Worm (Caenorhabditis elegans) whole organism, early embryonic: ENCODE measurements around the gene C04A2.15.

Source experiments
- B0310.2 ChIP-seq: sonication (generic microtip); optimal IDR thresholded peaks from 2 replicates; lab custom pipeline; 2016; ENCODE audit warnings: mild to moderate bottlenecking, missing genetic modification characterization, missing compliant biosample characterization
- F13C5.2 ChIP-seq: sonication (generic microtip); optimal IDR thresholded peaks from 2 replicates; lab custom pipeline; 2017; ENCODE audit warnings: mild to moderate bottlenecking, missing genetic modification characterization, inconsistent platforms, missing compliant biosample characterization
- aly-1 ChIP-seq: sonication (generic microtip); optimal IDR thresholded peaks from 2 replicates; lab custom pipeline; 2016; ENCODE audit warnings: missing genetic modification characterization, missing compliant biosample characterization
- ama-1 ChIP-seq: fragments of 150-350 bp; optimal IDR thresholded peaks from 2 replicates; lab custom pipeline; 2014
- ceh-13 ChIP-seq: fragments of 200-800 bp; sonication (Bioruptor generic); optimal IDR thresholded peaks from 2 replicates; lab custom pipeline; 2018; ENCODE audit warnings: mild to moderate bottlenecking, missing genetic modification characterization, missing compliant biosample characterization
- ceh-36 ChIP-seq: sonication (generic microtip); optimal IDR thresholded peaks from 2 replicates; lab custom pipeline; 2016; ENCODE audit warnings: missing genetic modification characterization, inconsistent platforms, missing compliant biosample characterization
- ets-7 ChIP-seq: sonication (generic microtip); optimal IDR thresholded peaks from 2 replicates; lab custom pipeline; 2016; ENCODE audit warnings: missing genotype, missing genetic modification characterization, missing compliant biosample characterization
- flt-1 ChIP-seq: fragments of 200-800 bp; sonication (Bioruptor generic); IDR thresholded peaks from 2 replicates; pipeline ENCODE4 v1.3.6; 2022; ENCODE audit warnings: missing genetic modification characterization, missing compliant biosample characterization
- hmbx-1 ChIP-seq: sonication (generic microtip); optimal IDR thresholded peaks from 2 replicates; lab custom pipeline; 2016; ENCODE audit warnings: mild to moderate bottlenecking, missing genetic modification characterization, missing compliant biosample characterization
- hmg-4 ChIP-seq: fragments of 200-800 bp; sonication (Bioruptor generic); optimal IDR thresholded peaks from 2 replicates; lab custom pipeline; 2018; ENCODE audit warnings: mild to moderate bottlenecking, missing genetic modification characterization, missing compliant biosample characterization
- hnd-1 ChIP-seq: sonication (generic microtip); optimal IDR thresholded peaks from 2 replicates; lab custom pipeline; 2016; ENCODE audit warnings: missing genetic modification characterization, missing compliant biosample characterization
- pes-1 ChIP-seq: fragments of 200-800 bp; sonication (Bioruptor generic); IDR thresholded peaks from 2 replicates; pipeline ENCODE4 v1.3.6; 2022; ENCODE audit warnings: missing genetic modification reagents, missing genetic modification characterization, missing compliant biosample characterization
- scrt-1 ChIP-seq: fragments of 200-800 bp; sonication (Bioruptor generic); IDR thresholded peaks from 2 replicates; pipeline ENCODE4 v1.3.6; 2022; ENCODE audit warnings: missing genetic modification characterization, missing compliant biosample characterization
- sea-1 ChIP-seq: fragments of 200-800 bp; sonication (Bioruptor generic); conservative IDR thresholded peaks from 2 replicates; pipeline ENCODE4 v1.3.6; 2022; ENCODE audit warnings: missing genetic modification characterization, missing compliant biosample characterization
- tbx-11 ChIP-seq: fragments of 200-800 bp; sonication (Bioruptor generic); IDR thresholded peaks from 2 replicates; pipeline ENCODE4 v1.3.6; 2022; ENCODE audit warnings: missing genetic modification characterization, missing compliant biosample characterization
- tbx-37 ChIP-seq: fragments of 200-800 bp; sonication (Bioruptor generic); conservative IDR thresholded peaks from 2 replicates; pipeline ENCODE4 v1.3.6; 2022; ENCODE audit warnings: missing genetic modification reagents, missing genetic modification characterization, missing compliant biosample characterization
- tra-4 ChIP-seq: sonication (generic microtip); optimal IDR thresholded peaks from 2 replicates; lab custom pipeline; 2017; ENCODE audit warnings: missing genetic modification characterization, missing compliant biosample characterization

The C04A2.15 gene

ce11 chrII:6887319-6888005, 35.4 kb downstream of the C04A2.15 start, which contains the start of gene pmp-2:
pmp-2 (minus strand) TSS chrII:6887805.
- TF ChIP-seq ceh-13 (GFP tag; lab: Kevin White, UChicago) (no peak), hnd-1 (tag; lab: Kevin White, UChicago) (no peak)

ce11 chrII:6888211-6888610, 36.2 kb downstream of the C04A2.15 start:
- TF ChIP-seq aly-1 (tag; lab: Kevin White, UChicago) = no peak
- TF ChIP-seq ets-7 (tag; lab: Kevin White, UChicago) = no peak
- no peak for TF ChIP-seq B0310.2 (tag; lab: Kevin White, UChicago)
- no peak for TF ChIP-seq ceh-13 (GFP tag; lab: Kevin White, UChicago)
- TF ChIP-seq hnd-1 (tag; lab: Kevin White, UChicago) = no peak
- no peak for TF ChIP-seq hmbx-1
- TF ChIP-seq pes-1 (GFP tag; lab: Robert Waterston, UW) = no peak
- TF ChIP-seq tbx-37 = no peak
- no peak for TF ChIP-seq ama-1 (lab: Kevin White, UChicago)
- no peak for TF ChIP-seq flt-1

- no peak for TF ChIP-seq aly-1 (tag; lab: Kevin White, UChicago)
- TF ChIP-seq tra-4 (tag; lab: Kevin White, UChicago) = no peak
- TF ChIP-seq sea-1 (GFP tag; lab: Robert Waterston, UW) = no peak
Observed at ce11 chrII:6888661-6889579, 36.9 kb downstream of the C04A2.15 start.

- TF ChIP-seq F13C5.2 (tag; lab: Kevin White, UChicago) = no peak
- no peak for TF ChIP-seq pes-1 (GFP tag; lab: Robert Waterston, UW)
- TF ChIP-seq hmbx-1 = no peak
- no peak for TF ChIP-seq B0310.2 (tag; lab: Kevin White, UChicago)
- TF ChIP-seq ets-7 (tag; lab: Kevin White, UChicago) = no peak
- no peak for TF ChIP-seq tra-4 (tag; lab: Kevin White, UChicago)
- TF ChIP-seq scrt-1 (GFP tag; lab: Robert Waterston, UW) = no peak
- no peak for TF ChIP-seq aly-1 (tag; lab: Kevin White, UChicago)
- TF ChIP-seq tbx-11 = no peak
- TF ChIP-seq sea-1 (GFP tag; lab: Robert Waterston, UW) = no peak
- no peak for TF ChIP-seq ceh-13 (GFP tag; lab: Kevin White, UChicago)
Observed at ce11 chrII:6889580-6889922, 37.5 kb downstream of the C04A2.15 start.

ce11 chrII:6890095-6890494, 38.1 kb downstream of the C04A2.15 start, which contains the start of gene acer-1:
acer-1 (minus strand) TSS chrII:6890400.
- no peak for TF ChIP-seq scrt-1 (GFP tag; lab: Robert Waterston, UW)
- no peak for TF ChIP-seq F13C5.2 (tag; lab: Kevin White, UChicago)
- TF ChIP-seq ceh-36 (tag; lab: Kevin White, UChicago) = no peak
- TF ChIP-seq B0310.2 (tag; lab: Kevin White, UChicago) = no peak
- no peak for TF ChIP-seq tbx-37
- no peak for TF ChIP-seq hmg-4 (GFP tag; lab: Kevin White, UChicago)
- TF ChIP-seq tbx-11 = no peak
- no peak for TF ChIP-seq aly-1 (tag; lab: Kevin White, UChicago)

- no peak for TF ChIP-seq pes-1 (GFP tag; lab: Robert Waterston, UW)
- TF ChIP-seq ceh-36 (tag; lab: Kevin White, UChicago) = no peak
- TF ChIP-seq tra-4 (tag; lab: Kevin White, UChicago) = no peak
- TF ChIP-seq aly-1 (tag; lab: Kevin White, UChicago) = no peak
- no peak for TF ChIP-seq sea-1 (GFP tag; lab: Robert Waterston, UW)
- TF ChIP-seq hnd-1 (tag; lab: Kevin White, UChicago) = no peak
- TF ChIP-seq tbx-11 = no peak
- no peak for TF ChIP-seq hmbx-1
- TF ChIP-seq hmg-4 (GFP tag; lab: Kevin White, UChicago) = no peak
- no peak for TF ChIP-seq ama-1 (lab: Kevin White, UChicago)
- TF ChIP-seq ets-7 (tag; lab: Kevin White, UChicago) = no peak
- no peak for TF ChIP-seq scrt-1 (GFP tag; lab: Robert Waterston, UW)
- TF ChIP-seq B0310.2 (tag; lab: Kevin White, UChicago) = no peak
- no peak for TF ChIP-seq flt-1
- no peak for TF ChIP-seq tbx-37
Observed at ce11 chrII:6891176-6891575, 39.1 kb downstream of the C04A2.15 start.

- no peak for TF ChIP-seq pes-1 (GFP tag; lab: Robert Waterston, UW)
- no peak for TF ChIP-seq ceh-36 (tag; lab: Kevin White, UChicago)
- TF ChIP-seq ets-7 (tag; lab: Kevin White, UChicago) = no peak
- TF ChIP-seq ama-1 (lab: Kevin White, UChicago) = no peak
- TF ChIP-seq scrt-1 (GFP tag; lab: Robert Waterston, UW) = no peak
- no peak for TF ChIP-seq aly-1 (tag; lab: Kevin White, UChicago)
- no peak for TF ChIP-seq hmbx-1
Observed at ce11 chrII:6891838-6892237, 39.8 kb downstream of the C04A2.15 start.
